Fruit fly (Drosophila melanogaster): ENCODE measurements around the gene Snmp1.
A peak's percentile ranks its signal among the peaks of the same experiment; 100 is the strongest.

Gene Snmp1

dm6 chr3R:21154130-21154529 lies 13.9 kb downstream of the Snmp1 start:
- 0 out of 3 replicates have a peak, but pooled peaks have one; percentile 24 for TF ChIP-seq ci (GFP tag; IDR thresholded peaks at IDR 0.05)
- TF ChIP-seq Hmx (GFP tag; optimal IDR thresholded peaks at IDR 0.05), result no peak
- no peak for TF ChIP-seq CG16863 (GFP tag; optimal IDR thresholded peaks at IDR 0.05)
- no peak for TF ChIP-seq CG17802 (tag; optimal IDR thresholded peaks at IDR 0.05)
- no peak for TF ChIP-seq hkb (optimal IDR thresholded peaks at IDR 0.05)
- no peak for TF ChIP-seq hkb (GFP tag; IDR thresholded peaks at IDR 0.05)
- no peak for TF ChIP-seq Lhr (GFP tag; optimal IDR thresholded peaks at IDR 0.05)
- no peak for TF ChIP-seq trem (tag; optimal IDR thresholded peaks at IDR 0.05)
- TF ChIP-seq CG10431 (GFP tag; optimal IDR thresholded peaks at IDR 0.05), result peak; percentile 99
- TF ChIP-seq CG13894 (tag; optimal IDR thresholded peaks at IDR 0.05), result no peak
- TF ChIP-seq trh (GFP tag; optimal IDR thresholded peaks at IDR 0.05), result no peak
- no peak for TF ChIP-seq CG30020 (tag; optimal IDR thresholded peaks at IDR 0.05)
- TF ChIP-seq CG6272 (GFP tag; IDR thresholded peaks at IDR 0.05), result no peak
- no peak for TF ChIP-seq CG8478 (optimal IDR thresholded peaks at IDR 0.05)
- no peak for TF ChIP-seq Mrtf (GFP tag; IDR thresholded peaks at IDR 0.05)
- TF ChIP-seq br (optimal IDR thresholded peaks at IDR 0.05), result no peak
- no peak for TF ChIP-seq CG11560 (tag; IDR thresholded peaks at IDR 0.05)
- peak; percentile 75 for TF ChIP-seq CG7372 (GFP tag; IDR thresholded peaks at IDR 0.05)
- TF ChIP-seq CoRest (tag; optimal IDR thresholded peaks at IDR 0.05), result no peak
- no peak for TF ChIP-seq CG12219 (GFP tag; optimal IDR thresholded peaks at IDR 0.05)
- TF ChIP-seq CG15269 (tag; optimal IDR thresholded peaks at IDR 0.05), result no peak
- TF ChIP-seq CG2120 (GFP tag; optimal IDR thresholded peaks at IDR 0.05), result no peak
- TF ChIP-seq BtbVII (GFP tag; optimal IDR thresholded peaks at IDR 0.05), result no peak
- peak; percentile 57 for TF ChIP-seq CG15601 (tag; optimal IDR thresholded peaks at IDR 0.05)
- peak in 1 of 2 experiments; percentile 5 for TF ChIP-seq crp (GFP tag; optimal IDR thresholded peaks at IDR 0.05)
- no peak for TF ChIP-seq nerfin-1 (tag; optimal IDR thresholded peaks at IDR 0.05)
- TF ChIP-seq Ets65A (GFP tag), result peak; percentile 3
- no peak for TF ChIP-seq CG3847 (GFP tag; IDR thresholded peaks at IDR 0.05)
- TF ChIP-seq Oaz (GFP tag; IDR thresholded peaks at IDR 0.05), result no peak
- peak; percentile 16 for TF ChIP-seq Med (GFP tag)
- TF ChIP-seq ftz-f1 (GFP tag; optimal IDR thresholded peaks at IDR 0.05), result no peak
- no peak for TF ChIP-seq Aef1 (GFP tag; IDR thresholded peaks at IDR 0.05)
- no peak for TF ChIP-seq CG18262 (tag; optimal IDR thresholded peaks at IDR 0.05)
- no peak for TF ChIP-seq dysf (GFP tag; IDR thresholded peaks at IDR 0.05)
- TF ChIP-seq CG6175 (GFP tag; IDR thresholded peaks at IDR 0.05), result 0 out of 3 replicates have a peak, but pooled peaks have one; percentile 7
- no peak for TF ChIP-seq NFAT (GFP tag; IDR thresholded peaks at IDR 0.05)
- TF ChIP-seq B-H2 (GFP tag; optimal IDR thresholded peaks at IDR 0.05), result no peak
- peak; percentile 47 for TF ChIP-seq sens (GFP tag)
- TF ChIP-seq zen (tag; optimal IDR thresholded peaks at IDR 0.05), result no peak
- no peak for TF ChIP-seq kni (GFP tag; optimal IDR thresholded peaks at IDR 0.05)

dm6 chr3R:21152856-21153278 lies 15.1 kb downstream of the Snmp1 start:
- TF ChIP-seq yki (optimal IDR thresholded peaks at IDR 0.05) (peak; percentile 51), CG1647 (GFP tag; optimal IDR thresholded peaks at IDR 0.05) (no peak), gt (GFP tag; IDR thresholded peaks at IDR 0.05) (no peak), Scr (GFP tag; IDR thresholded peaks at IDR 0.05; ENCODE audit: partially characterized antibody) (no peak), Sry-β (GFP tag; optimal IDR thresholded peaks at IDR 0.05) (no peak), D19A (tag; optimal IDR thresholded peaks at IDR 0.05) (no peak), CG6654 (GFP tag; optimal IDR thresholded peaks at IDR 0.05) (no peak), CG8281 (tag; optimal IDR thresholded peaks at IDR 0.05) (no peak), cad (GFP tag; optimal IDR thresholded peaks at IDR 0.05) (no peak), Xrp1 (GFP tag; IDR thresholded peaks at IDR 0.05) (no peak), CG8924 (tag; optimal IDR thresholded peaks at IDR 0.05) (no peak), Dip3 (GFP tag; optimal IDR thresholded peaks at IDR 0.05) (no peak), CG17359 (tag; optimal IDR thresholded peaks at IDR 0.05) (no peak), CG2120 (GFP tag; optimal IDR thresholded peaks at IDR 0.05) (no peak), jigr1 (GFP tag; IDR thresholded peaks at IDR 0.05) (no peak), MTF-1 (GFP tag; optimal IDR thresholded peaks at IDR 0.05; ENCODE audit: borderline replicate concordance) (no peak), Hr3 (GFP tag; optimal IDR thresholded peaks at IDR 0.05) (no peak)
